Fruit fly (Drosophila melanogaster) whole organism, wandering third instar larva: ENCODE results near the gene hth.

Experiments used
- br ChIP-seq: fragments of 200-800 bp; sonication (Bioruptor generic); optimal IDR thresholded peaks from 2 replicates; lab custom pipeline; 2016; ENCODE audit warnings: missing biosample characterization, missing genetic modification characterization
- fru ChIP-seq: fragments of 200-800 bp; sonication (Bioruptor generic); optimal IDR thresholded peaks from 3 replicates; lab custom pipeline; 2016; ENCODE audit warnings: missing biosample characterization, mild to moderate bottlenecking, missing genetic modification characterization
- usp ChIP-seq: fragments of >200 bp; optimal IDR thresholded peaks from 2 replicates; lab custom pipeline; 2017; ENCODE audit warnings: missing biosample characterization, missing genetic modification characterization

- TF ChIP-seq fru (GFP tag; lab: Kevin White, UChicago), result no peak
- no peak for TF ChIP-seq usp (GFP tag; lab: Kevin White, UChicago)
- no peak for TF ChIP-seq br (GFP tag; lab: Kevin White, UChicago)
These were observed 148.2 kb downstream of the hth start for dm6 chr3R:10491137-10491536.
